Worm (Caenorhabditis elegans) whole organism, late embryonic: Measurements from ENCODE around the gene elo-6.

Experiments used
- C08G9.2 ChIP-seq: sonication (generic microtip); optimal IDR thresholded peaks from 2 replicates; lab custom pipeline; 2016; ENCODE audit warnings: mild to moderate bottlenecking, missing genetic modification characterization, moderate library complexity, missing compliant biosample characterization
- C38D4.7 ChIP-seq: fragments of 200-800 bp; sonication (Bioruptor generic); optimal IDR thresholded peaks from 2 replicates; lab custom pipeline; 2018; ENCODE audit warnings: mild to moderate bottlenecking, missing genetic modification characterization, moderate library complexity, missing compliant biosample characterization
- F13H6.1 ChIP-seq: sonication (generic microtip); optimal IDR thresholded peaks from 2 replicates; lab custom pipeline; 2016; ENCODE audit warnings: missing genetic modification characterization, missing compliant biosample characterization
- K02D7.2 ChIP-seq: sonication (generic microtip); optimal IDR thresholded peaks from 2 replicates; lab custom pipeline; 2017; ENCODE audit warnings: mild to moderate bottlenecking, missing genetic modification characterization, missing compliant biosample characterization
- T23F11.4 ChIP-seq: fragments of 200-800 bp; sonication (Bioruptor generic); optimal IDR thresholded peaks from 2 replicates; lab custom pipeline; 2018; ENCODE audit warnings: mild to moderate bottlenecking, missing genetic modification characterization, missing compliant biosample characterization
- Y22D7AL.16 ChIP-seq: sonication (generic microtip); optimal IDR thresholded peaks from 2 replicates; lab custom pipeline; 2016; ENCODE audit warnings: missing genetic modification characterization, missing compliant biosample characterization
- ahr-1 ChIP-seq: sonication (generic microtip); optimal IDR thresholded peaks from 2 replicates; lab custom pipeline; 2016; ENCODE audit warnings: missing genetic modification characterization, missing compliant biosample characterization
- ama-1 ChIP-seq: fragments of 150-350 bp; optimal IDR thresholded peaks from 2 replicates; lab custom pipeline; 2014
- ceh-14 ChIP-seq: sonication (generic microtip); optimal IDR thresholded peaks from 2 replicates; lab custom pipeline; 2016; ENCODE audit warnings: missing genotype, missing genetic modification characterization, missing compliant biosample characterization
- ceh-19 ChIP-seq: fragments of 200-800 bp; sonication (Bioruptor generic); optimal IDR thresholded peaks from 2 replicates; lab custom pipeline; 2018; ENCODE audit warnings: mild to moderate bottlenecking, missing genetic modification characterization, missing compliant biosample characterization
- ceh-2 ChIP-seq: sonication (generic microtip); optimal IDR thresholded peaks from 2 replicates; lab custom pipeline; 2016; ENCODE audit warnings: missing genotype, missing genetic modification characterization, missing compliant biosample characterization
- ceh-24 ChIP-seq: sonication (generic microtip); optimal IDR thresholded peaks from 2 replicates; lab custom pipeline; 2016; ENCODE audit warnings: mild to moderate bottlenecking, missing genetic modification characterization, missing compliant biosample characterization
- ceh-34 ChIP-seq: sonication (generic microtip); optimal IDR thresholded peaks from 2 replicates; lab custom pipeline; 2016; ENCODE audit warnings: mild to moderate bottlenecking, missing genetic modification characterization, missing compliant biosample characterization
- ceh-45 ChIP-seq: fragments of 200-800 bp; sonication (Bioruptor generic); IDR thresholded peaks from 2 replicates; pipeline ENCODE4 v1.3.6; 2022; ENCODE audit warnings: missing genetic modification reagents, missing genetic modification characterization, missing compliant biosample characterization
- ceh-6 ChIP-seq: fragments of 200-800 bp; sonication (Bioruptor generic); optimal IDR thresholded peaks from 2 replicates; lab custom pipeline; 2018; ENCODE audit warnings: mild to moderate bottlenecking, missing genetic modification characterization, missing compliant biosample characterization
- ceh-9 ChIP-seq: sonication (generic microtip); optimal IDR thresholded peaks from 2 replicates; lab custom pipeline; 2016; ENCODE audit warnings: mild to moderate bottlenecking, missing genetic modification characterization, inconsistent platforms, missing compliant biosample characterization
- che-1 ChIP-seq: sonication (generic microtip); optimal IDR thresholded peaks from 2 replicates; lab custom pipeline; 2016; ENCODE audit warnings: mild to moderate bottlenecking, missing genetic modification characterization, missing compliant biosample characterization
- dve-1 ChIP-seq: sonication (generic microtip); optimal IDR thresholded peaks from 2 replicates; lab custom pipeline; 2017; ENCODE audit warnings: antibody characterized with exemption, mild to moderate bottlenecking, missing genetic modification characterization, missing compliant biosample characterization
- elt-2 ChIP-seq: sonication (generic microtip); optimal IDR thresholded peaks from 2 replicates; lab custom pipeline; 2016; ENCODE audit warnings: missing genetic modification reagents, missing genetic modification characterization, missing compliant biosample characterization
- elt-4 ChIP-seq: sonication (generic microtip); optimal IDR thresholded peaks from 2 replicates; lab custom pipeline; 2016; ENCODE audit warnings: missing genetic modification characterization, missing compliant biosample characterization
- fax-1 ChIP-seq: sonication (generic microtip); optimal IDR thresholded peaks from 2 replicates; lab custom pipeline; 2016; ENCODE audit warnings: missing genotype, missing genetic modification characterization, missing compliant biosample characterization
- fkh-6 ChIP-seq: sonication (generic microtip); optimal IDR thresholded peaks from 2 replicates; lab custom pipeline; 2016; ENCODE audit warnings: missing genetic modification characterization, missing compliant biosample characterization
- hlh-13 ChIP-seq: fragments of 200-800 bp; sonication (Bioruptor generic); optimal IDR thresholded peaks from 2 replicates; lab custom pipeline; 2018; ENCODE audit warnings: mild to moderate bottlenecking, missing genetic modification characterization, missing compliant biosample characterization
- hlh-30 ChIP-seq: sonication (generic microtip); optimal IDR thresholded peaks from 2 replicates; lab custom pipeline; 2017; ENCODE audit warnings: antibody characterized with exemption, missing genetic modification characterization, missing compliant biosample characterization; ENCODE audit not compliant: insufficient read depth
- hlh-6 ChIP-seq: sonication (generic microtip); optimal IDR thresholded peaks from 2 replicates; lab custom pipeline; 2016; ENCODE audit warnings: missing genotype, missing genetic modification characterization, missing compliant biosample characterization
- hlh-8 ChIP-seq: sonication (generic microtip); optimal IDR thresholded peaks from 2 replicates; lab custom pipeline; 2016; ENCODE audit warnings: missing genotype, missing genetic modification characterization, missing compliant biosample characterization
- lin-11 ChIP-seq: fragments of 200-800 bp; sonication (Bioruptor generic); optimal IDR thresholded peaks from 2 replicates; lab custom pipeline; 2018; ENCODE audit warnings: mild to moderate bottlenecking, missing genetic modification characterization, missing compliant biosample characterization
- madf-2 ChIP-seq: sonication (generic microtip); optimal IDR thresholded peaks from 2 replicates; lab custom pipeline; 2017; ENCODE audit warnings: missing genetic modification characterization, missing compliant biosample characterization
- mec-3 ChIP-seq: sonication (generic microtip); optimal IDR thresholded peaks from 2 replicates; lab custom pipeline; 2016; ENCODE audit warnings: borderline replicate concordance, missing genetic modification characterization, missing compliant biosample characterization
- nfya-1 ChIP-seq: sonication (generic microtip); optimal IDR thresholded peaks from 2 replicates; lab custom pipeline; 2017; ENCODE audit warnings: missing genetic modification characterization, mild to moderate bottlenecking, missing compliant biosample characterization, antibody characterized with exemption, moderate library complexity
- nhr-11 ChIP-seq: fragments of 150-350 bp; optimal IDR thresholded peaks from 2 replicates; lab custom pipeline; 2014; ENCODE audit warnings: missing biosample characterization, missing genetic modification characterization
- nhr-232 ChIP-seq: sonication (generic microtip); optimal IDR thresholded peaks from 2 replicates; lab custom pipeline; 2016; ENCODE audit warnings: missing genetic modification characterization, missing compliant biosample characterization
- npax-4 ChIP-seq: sonication (generic microtip); optimal IDR thresholded peaks from 2 replicates; lab custom pipeline; 2016; ENCODE audit warnings: missing genetic modification characterization, missing compliant biosample characterization
- odd-2 ChIP-seq: sonication (generic microtip); optimal IDR thresholded peaks from 2 replicates; lab custom pipeline; 2017; ENCODE audit warnings: antibody characterized with exemption, mild to moderate bottlenecking, missing genetic modification characterization, missing compliant biosample characterization
- pag-3 ChIP-seq: sonication (generic microtip); optimal IDR thresholded peaks from 2 replicates; lab custom pipeline; 2016; ENCODE audit warnings: missing compliant biosample characterization, missing genetic modification characterization, borderline replicate concordance
- pax-1 ChIP-seq: fragments of 150-350 bp; optimal IDR thresholded peaks from 2 replicates; lab custom pipeline; 2014; ENCODE audit warnings: missing biosample characterization, missing genetic modification characterization
- pqm-1 ChIP-seq: sonication (generic microtip); optimal IDR thresholded peaks from 2 replicates; lab custom pipeline; 2016; ENCODE audit warnings: missing genetic modification characterization, missing compliant biosample characterization
- pros-1 ChIP-seq: fragments of 150-350 bp; optimal IDR thresholded peaks from 2 replicates; lab custom pipeline; 2014; ENCODE audit warnings: missing biosample characterization, missing genetic modification reagents, missing genetic modification characterization
- ref-2 ChIP-seq: sonication (generic microtip); optimal IDR thresholded peaks from 2 replicates; lab custom pipeline; 2016; ENCODE audit warnings: missing genetic modification characterization, missing compliant biosample characterization
- rnt-1 ChIP-seq: sonication (generic microtip); optimal IDR thresholded peaks from 2 replicates; lab custom pipeline; 2016; ENCODE audit warnings: missing genetic modification characterization, missing compliant biosample characterization
- sox-2 ChIP-seq: fragments of 200-800 bp; sonication (Bioruptor generic); IDR thresholded peaks from 2 replicates; pipeline ENCODE4 v1.3.6; 2022; ENCODE audit warnings: missing genetic modification reagents, missing genetic modification characterization, missing compliant biosample characterization
- sox-4 ChIP-seq: sonication (generic microtip); optimal IDR thresholded peaks from 2 replicates; lab custom pipeline; 2017; ENCODE audit warnings: mild to moderate bottlenecking, missing genetic modification characterization, inconsistent platforms, missing compliant biosample characterization
- tbx-2 ChIP-seq: sonication (generic microtip); optimal IDR thresholded peaks from 2 replicates; lab custom pipeline; 2016; ENCODE audit warnings: missing genetic modification characterization, missing compliant biosample characterization
- ttx-3 ChIP-seq: sonication (generic microtip); optimal IDR thresholded peaks from 2 replicates; lab custom pipeline; 2016; ENCODE audit warnings: missing genetic modification reagents, missing genetic modification characterization, missing compliant biosample characterization
- unc-3 ChIP-seq, 2 experiments: fragments of 200-800 bp in 1 of 2; sonication (Bioruptor generic) in 1 of 2; sonication (generic microtip) in 1 of 2; conservative IDR thresholded peaks in 1 of 2; optimal IDR thresholded peaks in 1 of 2; 2 replicates each; pipeline versions ENCODE4 v1.3.6 to Lab custom; 2016 to 2022; ENCODE audit warnings: missing compliant biosample characterization in 2 of 2, missing genetic modification characterization in 2 of 2, missing genetic modification reagents in 1 of 2
- unc-42 ChIP-seq: sonication (generic microtip); optimal IDR thresholded peaks from 2 replicates; lab custom pipeline; 2016; ENCODE audit warnings: missing genotype, missing genetic modification characterization, missing compliant biosample characterization
- unc-55 ChIP-seq: sonication (generic microtip); optimal IDR thresholded peaks from 2 replicates; lab custom pipeline; 2017; ENCODE audit warnings: missing biosample characterization, missing genetic modification reagents, missing genetic modification characterization
- unc-86 ChIP-seq: sonication (generic microtip); optimal IDR thresholded peaks from 2 replicates; lab custom pipeline; 2016; ENCODE audit warnings: missing genetic modification characterization, missing compliant biosample characterization
- zip-5 ChIP-seq: sonication (generic microtip); optimal IDR thresholded peaks from 2 replicates; lab custom pipeline; 2016; ENCODE audit warnings: missing genetic modification characterization, missing compliant biosample characterization
- ztf-16 ChIP-seq: sonication (generic microtip); optimal IDR thresholded peaks from 2 replicates; lab custom pipeline; 2017; ENCODE audit warnings: missing genetic modification characterization, missing compliant biosample characterization

The elo-6 gene

DNA sequence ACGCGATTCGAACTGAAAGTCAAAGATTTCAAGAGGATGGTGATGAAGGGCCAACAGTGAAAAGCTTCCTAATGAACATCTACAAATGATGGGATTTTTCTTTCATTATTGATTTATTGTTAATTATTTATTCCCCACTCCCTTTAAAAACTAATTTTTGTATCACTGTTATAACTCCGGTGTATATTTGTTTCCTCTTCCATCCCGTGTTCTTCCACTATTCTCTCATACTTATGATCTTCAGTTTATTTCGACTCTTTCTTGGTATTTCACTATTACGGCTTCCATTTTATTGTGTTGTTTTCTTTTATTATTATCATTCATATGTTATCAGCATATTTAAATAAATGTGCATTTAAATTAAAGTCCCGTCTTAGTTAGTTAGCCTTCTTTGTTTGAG lies 14.0 kb downstream of the elo-6 start:
- TF ChIP-seq odd-2 (no peak), hlh-8 (no peak), C08G9.2 (tag; lab: Kevin White, UChicago) (no peak), unc-3 (GFP tag; conservative IDR thresholded peaks at IDR 0.05; lab: Robert Waterston, UW) (no peak), unc-3 (tag; optimal IDR thresholded peaks at IDR 0.05; lab: Kevin White, UChicago) (no peak), rnt-1 (tag; lab: Kevin White, UChicago) (no peak), F13H6.1 (no peak), fax-1 (tag; lab: Kevin White, UChicago) (no peak), lin-11 (tag; lab: Kevin White, UChicago) (no peak), pax-1 (tag; lab: Kevin White, UChicago) (no peak), elt-2 (tag; lab: Kevin White, UChicago) (no peak), pqm-1 (tag; lab: Kevin White, UChicago) (no peak), ztf-16 (tag; lab: Kevin White, UChicago) (no peak), ref-2 (tag; lab: Kevin White, UChicago) (no peak), K02D7.2 (tag; lab: Kevin White, UChicago) (no peak)

DNA sequence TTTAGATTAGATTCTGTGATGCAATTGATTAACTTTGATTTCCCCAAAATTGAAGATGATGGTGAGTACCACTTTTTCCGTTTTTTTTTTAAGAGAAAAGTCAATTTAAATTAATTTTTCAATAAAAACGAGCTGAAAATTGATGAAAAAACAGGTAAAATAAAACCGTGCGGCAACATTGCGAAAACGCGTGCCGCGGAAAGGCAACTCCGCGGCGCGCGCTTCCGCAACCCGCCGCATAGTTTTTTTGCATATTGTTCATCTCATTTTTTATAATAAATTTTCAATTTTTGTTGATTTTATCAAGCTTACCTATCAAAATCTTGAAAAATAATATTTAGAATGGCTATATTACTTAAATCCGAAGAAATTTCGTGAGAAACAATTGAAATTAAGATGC lies 17.4 kb downstream of the elo-6 start:
- TF ChIP-seq nhr-11 (tag; lab: Kevin White, UChicago) (no peak), ceh-9 (tag; lab: Kevin White, UChicago) (no peak), ttx-3 (tag; lab: Kevin White, UChicago) (peak; percentile 72), unc-42 (tag; lab: Kevin White, UChicago) (no peak), F13H6.1 (no peak), sox-2 (GFP tag; lab: Robert Waterston, UW) (no peak), sox-4 (tag; lab: Kevin White, UChicago) (peak; percentile 44), elt-2 (tag; lab: Kevin White, UChicago) (peak; percentile 76), C08G9.2 (tag; lab: Kevin White, UChicago) (no peak), nfya-1 (tag; lab: Kevin White, UChicago) (peak; percentile 49), unc-3 (GFP tag; conservative IDR thresholded peaks at IDR 0.05; lab: Robert Waterston, UW) (no peak), unc-3 (tag; optimal IDR thresholded peaks at IDR 0.05; lab: Kevin White, UChicago) (peak; percentile 22), pag-3 (tag; lab: Kevin White, UChicago) (no peak), Y22D7AL.16 (no peak), ceh-45 (GFP tag; lab: Robert Waterston, UW) (no peak), hlh-8 (no peak), K02D7.2 (tag; lab: Kevin White, UChicago) (peak; percentile 25), ceh-24 (tag; lab: Kevin White, UChicago) (no peak), ceh-14 (tag; lab: Kevin White, UChicago) (peak; percentile 39), che-1 (tag; lab: Kevin White, UChicago) (no peak), lin-11 (tag; lab: Kevin White, UChicago) (no peak), tbx-2 (tag; lab: Kevin White, UChicago) (peak; percentile 50), hlh-6 (no peak), ref-2 (tag; lab: Kevin White, UChicago) (peak; percentile 20), ceh-2 (peak; percentile 43), C38D4.7 (peak; percentile 1), ceh-6 (GFP tag; lab: Kevin White, UChicago) (no peak), nhr-232 (tag; lab: Kevin White, UChicago) (peak; percentile 18), ama-1 (lab: Kevin White, UChicago) (no peak), ceh-19 (GFP tag; lab: Kevin White, UChicago) (no peak), ceh-34 (peak; percentile 71), T23F11.4 (GFP tag; lab: Kevin White, UChicago) (no peak), ahr-1 (tag; lab: Kevin White, UChicago) (no peak), elt-4 (no peak), zip-5 (tag; lab: Kevin White, UChicago) (peak; percentile 52), dve-1 (tag; lab: Kevin White, UChicago) (no peak), ztf-16 (tag; lab: Kevin White, UChicago) (peak; percentile 21), hlh-13 (GFP tag; lab: Kevin White, UChicago) (no peak), npax-4 (tag; lab: Kevin White, UChicago) (no peak), mec-3 (tag; lab: Kevin White, UChicago) (no peak), madf-2 (tag; lab: Kevin White, UChicago) (no peak), unc-55 (GFP tag; lab: Kevin White, UChicago) (no peak), fkh-6 (tag; lab: Kevin White, UChicago) (no peak), pros-1 (no peak), unc-86 (tag; lab: Kevin White, UChicago) (peak; percentile 44), hlh-30 (no peak)
